Worm (Caenorhabditis elegans): ENCODE results near the gene lin-2.

DNA sequence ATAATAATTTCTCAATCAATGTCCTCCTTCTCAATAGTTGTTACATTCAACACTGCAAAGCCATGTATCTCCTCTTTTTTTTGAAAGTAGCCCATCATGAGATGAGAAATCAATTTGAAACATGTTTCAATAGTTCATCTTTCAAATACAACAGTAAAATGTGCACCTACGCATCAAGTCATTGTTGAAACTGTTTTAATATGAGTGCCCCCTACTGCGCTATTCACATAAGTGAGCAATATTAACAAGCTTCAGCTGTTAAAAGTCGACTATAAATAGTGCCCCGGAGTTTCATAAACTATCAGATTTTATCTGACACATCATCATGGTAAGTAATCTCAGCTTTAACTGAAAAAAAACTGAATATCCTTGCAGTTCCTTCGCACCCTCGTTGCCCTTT is 53.4 kb downstream of the lin-2 start, which contains the start of the genes nspc-15 and F19H6.6:
- TF ChIP-seq flt-1 (GFP tag; IDR thresholded peaks at IDR 0.05), result no peak
- no peak for TF ChIP-seq hnd-1 (tag; optimal IDR thresholded peaks at IDR 0.05)
- no peak for TF ChIP-seq hmbx-1 (tag; optimal IDR thresholded peaks at IDR 0.05)
- no peak for TF ChIP-seq tra-4 (tag; optimal IDR thresholded peaks at IDR 0.05)
- no peak for TF ChIP-seq ama-1 (optimal IDR thresholded peaks at IDR 0.05)
- no peak for TF ChIP-seq tbx-11 (GFP tag; IDR thresholded peaks at IDR 0.05)
- no peak for TF ChIP-seq ets-7 (tag; optimal IDR thresholded peaks at IDR 0.05)
- no peak for TF ChIP-seq ceh-13 (GFP tag; optimal IDR thresholded peaks at IDR 0.05)

Measured in whole organism, early embryonic.